Worm (Caenorhabditis elegans): ENCODE results near the gene F56C9.10.

DNA sequence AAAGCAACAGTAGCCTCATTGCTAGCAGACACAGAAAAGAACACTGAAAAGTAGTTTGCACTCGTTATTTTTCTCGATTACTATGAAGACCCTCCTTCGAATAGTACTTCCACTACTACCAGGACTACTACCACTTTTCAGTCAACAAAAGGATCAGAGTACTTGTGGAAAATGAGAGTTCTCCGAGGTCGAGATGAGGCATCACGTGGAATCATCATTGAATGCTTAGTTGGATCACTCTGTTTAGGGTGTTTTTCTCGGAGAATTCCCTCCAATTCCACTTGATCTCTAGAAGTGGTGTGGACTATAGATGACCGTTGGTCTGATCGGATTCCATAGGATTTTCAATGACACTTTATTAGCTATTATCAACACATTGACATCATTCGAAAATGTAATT lies 34.4 kb downstream of the F56C9.10 start:
- TF ChIP-seq unc-62 (GFP tag; optimal IDR thresholded peaks at IDR 0.05) (no peak), ceh-40 (GFP tag; IDR thresholded peaks at IDR 0.05) (no peak), F22D6.2 (tag; optimal IDR thresholded peaks at IDR 0.05) (no peak), hmg-1.2 (GFP tag; IDR thresholded peaks at IDR 0.05) (no peak), atf-7 (tag; optimal IDR thresholded peaks at IDR 0.05) (no peak)

Measured in whole organism, young adult.